Worm (Caenorhabditis elegans) whole organism, L1 larva: ENCODE measurements around the gene srb-17.
A peak's percentile ranks its signal among the peaks of the same experiment; 100 is the strongest.

Experiments
- C04F5.9 ChIP-seq: sonication (generic microtip); optimal IDR thresholded peaks from 2 replicates; lab custom pipeline; 2016; ENCODE audit warnings: missing genetic modification characterization, missing compliant biosample characterization
- Y116A8C.19 ChIP-seq: sonication (generic microtip); optimal IDR thresholded peaks from 2 replicates; lab custom pipeline; 2016; ENCODE audit warnings: missing compliant biosample characterization, missing genetic modification characterization, borderline replicate concordance
- aha-1 ChIP-seq: fragments of 150-350 bp; optimal IDR thresholded peaks from 2 replicates; lab custom pipeline; 2014; ENCODE audit warnings: missing biosample characterization, missing genetic modification characterization
- alr-1 ChIP-seq: fragments of 200-800 bp; sonication (Bioruptor generic); optimal IDR thresholded peaks from 2 replicates; lab custom pipeline; 2018; ENCODE audit warnings: borderline replicate concordance, mild to moderate bottlenecking, missing genetic modification characterization, missing compliant biosample characterization
- ama-1 ChIP-seq: fragments of 150-350 bp; optimal IDR thresholded peaks from 2 replicates; lab custom pipeline; 2014
- blmp-1 ChIP-seq: fragments of 150-350 bp; optimal IDR thresholded peaks from 2 replicates; lab custom pipeline; 2014; ENCODE audit warnings: missing biosample characterization, missing genetic modification characterization
- ceh-82 ChIP-seq, 3 experiments: fragments of 150-350 bp in 1 of 3; sonication (generic microtip) in 2 of 3; optimal IDR thresholded peaks; 2 replicates each; lab custom pipeline; 2014 to 2017; ENCODE audit warnings: missing biosample characterization in 3 of 3, missing genetic modification characterization in 3 of 3
- ceh-90 ChIP-seq: sonication (generic microtip); optimal IDR thresholded peaks from 2 replicates; lab custom pipeline; 2016; ENCODE audit warnings: missing genetic modification characterization, missing compliant biosample characterization
- ces-1 ChIP-seq: fragments of 150-350 bp; optimal IDR thresholded peaks from 2 replicates; lab custom pipeline; 2014; ENCODE audit warnings: missing biosample characterization, missing genetic modification reagents, missing genetic modification characterization
- dpl-1 ChIP-seq, 3 experiments: fragments of 150-350 bp in 2 of 3; sonication (generic microtip) in 1 of 3; optimal IDR thresholded peaks; 2 replicates each; lab custom pipeline; 2014 to 2017; ENCODE audit warnings: missing biosample characterization in 3 of 3, missing genetic modification characterization in 3 of 3, missing genetic modification reagents in 3 of 3
- dsc-1 ChIP-seq: sonication (generic microtip); optimal IDR thresholded peaks from 2 replicates; lab custom pipeline; 2016; ENCODE audit warnings: mild to moderate bottlenecking, missing genetic modification characterization, missing compliant biosample characterization
- efl-1 ChIP-seq, 4 experiments: fragments of 150-350 bp; optimal IDR thresholded peaks in 3 of 4; peaks in 1 of 4; 1 replicate in 1 of 4; 2 replicates in 3 of 4; lab custom pipeline; 2014; ENCODE audit warnings: missing biosample characterization in 2 of 4, missing genetic modification characterization in 2 of 4, missing genetic modification reagents in 2 of 4
- egl-13 ChIP-seq: sonication (generic microtip); optimal IDR thresholded peaks from 2 replicates; lab custom pipeline; 2016; ENCODE audit warnings: missing genotype, missing genetic modification reagents, missing genetic modification characterization, missing compliant biosample characterization
- egl-27 ChIP-seq, 2 experiments: fragments of 150-350 bp in 1 of 2; sonication (generic microtip); optimal IDR thresholded peaks; 3 replicates each; lab custom pipeline; 2017 to 2018; ENCODE audit warnings: missing biosample characterization in 2 of 2, missing genetic modification characterization in 2 of 2, missing genetic modification reagents in 2 of 2
- elt-3 ChIP-seq, 6 experiments: fragments of 150-350 bp in 1 of 6; sonication (generic microtip); optimal IDR thresholded peaks; 2 replicates each; lab custom pipeline; 2017 to 2018; ENCODE audit warnings: missing biosample characterization in 6 of 6, missing genetic modification characterization in 6 of 6, inconsistent platforms in 1 of 6
- ets-5 ChIP-seq: fragments of 200-800 bp; sonication (Bioruptor generic); IDR thresholded peaks from 2 replicates; pipeline ENCODE4 v1.3.6; 2022; ENCODE audit warnings: missing genetic modification characterization, missing compliant biosample characterization
- fkh-4 ChIP-seq: sonication (generic microtip); optimal IDR thresholded peaks from 2 replicates; lab custom pipeline; 2016; ENCODE audit warnings: missing compliant biosample characterization, missing genetic modification characterization, borderline replicate concordance
- irx-1 ChIP-seq: sonication (generic microtip); optimal IDR thresholded peaks from 2 replicates; lab custom pipeline; 2016; ENCODE audit warnings: missing genetic modification characterization, missing compliant biosample characterization
- isw-1 ChIP-seq: fragments of 200-800 bp; sonication (Bioruptor generic); IDR thresholded peaks from 2 replicates; pipeline ENCODE4 v1.3.6; 2022; ENCODE audit warnings: missing genetic modification characterization, missing compliant biosample characterization
- lin-14 ChIP-seq: fragments of 200-800 bp; sonication (Bioruptor generic); optimal IDR thresholded peaks from 2 replicates; lab custom pipeline; 2018; ENCODE audit warnings: mild to moderate bottlenecking, missing genetic modification characterization, moderate library complexity, missing compliant biosample characterization
- mab-9 ChIP-seq: fragments of 200-800 bp; sonication (Bioruptor generic); IDR thresholded peaks from 2 replicates; pipeline ENCODE4 v1.3.6; 2022; ENCODE audit warnings: missing genetic modification reagents, missing genetic modification characterization, missing compliant biosample characterization
- mdl-1 ChIP-seq, 2 experiments: fragments of 150-350 bp; optimal IDR thresholded peaks; 2 replicates each; lab custom pipeline; 2014 to 2017; ENCODE audit warnings: missing biosample characterization in 2 of 2, missing genetic modification characterization in 2 of 2, inconsistent platforms in 1 of 2
- mef-2 ChIP-seq: fragments of 150-350 bp; optimal IDR thresholded peaks from 2 replicates; lab custom pipeline; 2014; ENCODE audit warnings: missing biosample characterization, missing genetic modification characterization
- mep-1 ChIP-seq: fragments of 150-350 bp; optimal IDR thresholded peaks from 2 replicates; lab custom pipeline; 2014; ENCODE audit warnings: missing biosample characterization, missing genetic modification characterization
- nhr-12 ChIP-seq: sonication (generic microtip); optimal IDR thresholded peaks from 2 replicates; lab custom pipeline; 2017; ENCODE audit warnings: missing biosample characterization, missing genetic modification characterization
- nhr-19 ChIP-seq: fragments of 200-800 bp; sonication (Bioruptor generic); conservative IDR thresholded peaks from 2 replicates; pipeline ENCODE4 v1.3.6; 2022; ENCODE audit warnings: missing genetic modification characterization, missing compliant biosample characterization
- nhr-20 ChIP-seq: sonication (generic microtip); optimal IDR thresholded peaks from 2 replicates; lab custom pipeline; 2016; ENCODE audit warnings: mild to moderate bottlenecking, missing genetic modification characterization, missing compliant biosample characterization
- nhr-71 ChIP-seq: sonication (generic microtip); optimal IDR thresholded peaks from 2 replicates; lab custom pipeline; 2016; ENCODE audit warnings: mild to moderate bottlenecking, missing genetic modification characterization, moderate library complexity, missing compliant biosample characterization
- nhr-85 ChIP-seq: sonication (generic microtip); peaks from one replicate; lab custom pipeline; 2016; ENCODE audit warnings: missing genetic modification characterization, inconsistent platforms, missing compliant biosample characterization
- nhr-90 ChIP-seq: sonication (generic microtip); optimal IDR thresholded peaks from 2 replicates; lab custom pipeline; 2016; ENCODE audit warnings: mild to moderate bottlenecking, missing genetic modification characterization, missing compliant biosample characterization; ENCODE audit not compliant: poor library complexity
- rnt-1 ChIP-seq: sonication (generic microtip); optimal IDR thresholded peaks from 2 replicates; lab custom pipeline; 2016; ENCODE audit warnings: mild to moderate bottlenecking, missing genetic modification characterization, moderate library complexity, missing compliant biosample characterization
- skn-1 ChIP-seq: fragments of 150-350 bp; optimal IDR thresholded peaks from 2 replicates; lab custom pipeline; 2014; ENCODE audit warnings: missing biosample characterization, missing genetic modification characterization
- snpc-4 ChIP-seq: fragments of 150-350 bp; optimal IDR thresholded peaks from 2 replicates; lab custom pipeline; 2014; ENCODE audit warnings: missing biosample characterization, missing genetic modification characterization
- snu-23 ChIP-seq: sonication (generic microtip); optimal IDR thresholded peaks from 2 replicates; lab custom pipeline; 2016; ENCODE audit warnings: missing genetic modification characterization, missing compliant biosample characterization
- swsn-7 ChIP-seq: sonication (generic microtip); optimal IDR thresholded peaks from 2 replicates; lab custom pipeline; 2016; ENCODE audit warnings: missing genetic modification characterization, missing compliant biosample characterization
- unc-130 ChIP-seq: fragments of 150-350 bp; optimal IDR thresholded peaks from 2 replicates; lab custom pipeline; 2017; ENCODE audit warnings: missing biosample characterization, missing genetic modification characterization, inconsistent platforms
- xbp-1 ChIP-seq: sonication (generic microtip); optimal IDR thresholded peaks from 2 replicates; lab custom pipeline; 2016; ENCODE audit warnings: missing genetic modification characterization, missing compliant biosample characterization
- zag-1 ChIP-seq: fragments of 150-350 bp; optimal IDR thresholded peaks from 2 replicates; lab custom pipeline; 2014; ENCODE audit warnings: missing biosample characterization, missing genetic modification characterization

srb-17 gene

DNA sequence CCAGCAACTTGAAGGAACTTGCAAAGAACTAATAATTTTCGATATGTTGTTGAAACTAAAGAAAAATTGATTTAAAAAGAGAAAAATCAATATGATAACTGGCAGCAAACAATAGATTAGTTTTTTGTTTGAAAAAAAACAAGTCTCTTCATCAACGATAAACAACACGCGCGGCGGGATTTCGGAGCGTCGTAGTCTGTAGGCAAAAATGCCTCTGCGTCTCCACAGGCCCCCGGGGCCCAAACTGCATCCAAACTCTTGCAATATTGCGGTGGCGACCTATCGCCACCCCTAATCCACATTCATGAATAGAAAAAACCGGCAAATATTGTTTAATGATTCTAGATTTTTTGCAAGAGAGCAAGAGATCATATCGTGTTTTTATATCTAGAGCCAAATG is 31.9 kb downstream of the srb-17 start (continued):
- peak; percentile 1 for TF ChIP-seq swsn-7
- TF ChIP-seq egl-27 (tag; optimal IDR thresholded peaks at IDR 0.05; lab: Kevin White, UChicago): no peak
- no peak for TF ChIP-seq ets-5 (GFP tag; lab: Robert Waterston, UW)
- TF ChIP-seq irx-1 (tag; lab: Kevin White, UChicago): no peak
- TF ChIP-seq xbp-1 (tag; lab: Kevin White, UChicago): peak; percentile 4
- TF ChIP-seq mdl-1 (tag; optimal IDR thresholded peaks at IDR 0.05; lab: Kevin White, UChicago): no peak
- TF ChIP-seq fkh-4: no peak
- peak; percentile 50 for TF ChIP-seq snu-23
- TF ChIP-seq egl-13 (tag; lab: Kevin White, UChicago): no peak
- peak in 1 of 3 experiments; percentile 5 for TF ChIP-seq ceh-82 (tag; optimal IDR thresholded peaks at IDR 0.05; lab: Kevin White, UChicago)
- no peak for TF ChIP-seq C04F5.9
- TF ChIP-seq snpc-4 (tag; lab: Kevin White, UChicago): no peak
- no peak for TF ChIP-seq ceh-90 (tag; lab: Kevin White, UChicago)
- TF ChIP-seq skn-1 (tag; lab: Kevin White, UChicago): peak; percentile 5
- peak; percentile 34 for TF ChIP-seq mep-1 (tag; lab: Kevin White, UChicago)

DNA sequence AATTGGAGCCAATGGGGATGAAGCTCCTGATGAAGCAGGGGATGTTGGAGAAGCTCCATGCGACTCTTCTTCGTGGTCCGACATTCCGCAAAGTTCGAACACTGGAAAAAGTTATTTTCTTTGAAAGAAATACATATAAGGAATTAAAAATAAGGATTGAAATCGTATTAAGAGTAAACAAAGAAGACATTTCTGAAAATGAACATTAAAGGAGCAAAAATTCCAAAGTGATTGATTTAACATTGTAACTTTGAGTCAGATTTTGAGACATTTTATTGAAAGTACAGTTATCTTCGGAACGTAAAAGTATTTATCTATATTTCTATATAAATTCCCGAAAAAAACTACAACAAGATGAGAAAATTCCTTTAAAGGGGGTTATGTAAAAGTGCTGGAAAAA is 32.5 kb downstream of the srb-17 start, which contains the start of gene F13B12.1:
F13B12.1 (minus strand) TSS at position 101 of the 400 bp plus-strand sequence.
- no peak for TF ChIP-seq mef-2
- no peak for TF ChIP-seq alr-1 (tag; lab: Kevin White, UChicago)
- no peak for TF ChIP-seq ces-1 (GFP tag; lab: Kevin White, UChicago)
- TF ChIP-seq lin-14 (GFP tag; lab: Kevin White, UChicago): no peak
- no peak for TF ChIP-seq efl-1 (optimal IDR thresholded peaks at IDR 0.05; lab: Kevin White, UChicago)
- no peak for TF ChIP-seq efl-1 (GFP tag; optimal IDR thresholded peaks at IDR 0.05 in 1 of 2; lab: Kevin White, UChicago)
- TF ChIP-seq unc-130 (tag; lab: Kevin White, UChicago): no peak
- TF ChIP-seq egl-27 (tag; optimal IDR thresholded peaks at IDR 0.05; lab: Kevin White, UChicago): no peak
- TF ChIP-seq nhr-90: no peak
- no peak for TF ChIP-seq isw-1 (GFP tag; lab: Robert Waterston, UW)
- no peak for TF ChIP-seq snpc-4 (tag; lab: Kevin White, UChicago)
- TF ChIP-seq dsc-1 (tag; lab: Kevin White, UChicago): no peak
- no peak for TF ChIP-seq nhr-19 (GFP tag; lab: Robert Waterston, UW)
- TF ChIP-seq zag-1 (tag; lab: Kevin White, UChicago): no peak
- TF ChIP-seq C04F5.9: no peak
- no peak for TF ChIP-seq snu-23
- no peak for TF ChIP-seq Y116A8C.19 (tag; lab: Kevin White, UChicago)

DNA sequence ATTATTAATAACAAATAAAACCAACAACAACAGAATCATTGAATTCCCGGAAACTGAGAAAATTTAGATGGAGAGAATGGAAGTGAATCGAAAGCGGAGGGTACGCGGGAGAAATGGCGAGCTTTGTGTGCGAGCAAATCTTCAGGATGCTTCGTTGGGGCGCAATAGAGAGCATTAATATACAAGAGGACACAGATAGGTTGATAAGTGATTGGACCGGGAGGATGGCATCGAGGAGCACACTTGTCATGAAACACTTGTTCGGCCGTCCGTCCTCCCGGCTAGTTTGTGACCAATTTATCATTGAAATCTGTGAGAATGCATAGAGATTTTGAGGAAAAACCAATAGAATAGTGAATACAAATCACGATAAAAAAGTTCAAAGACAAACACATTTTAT is 34.8 kb downstream of the srb-17 start:
- TF ChIP-seq egl-27 (tag; optimal IDR thresholded peaks at IDR 0.05; lab: Kevin White, UChicago): no peak
- TF ChIP-seq lin-14 (GFP tag; lab: Kevin White, UChicago): peak; percentile 58
- peak; percentile 3 for TF ChIP-seq nhr-71
- no peak for TF ChIP-seq ama-1 (lab: Kevin White, UChicago)
- peak; percentile 39 for TF ChIP-seq rnt-1 (tag; lab: Kevin White, UChicago)

DNA sequence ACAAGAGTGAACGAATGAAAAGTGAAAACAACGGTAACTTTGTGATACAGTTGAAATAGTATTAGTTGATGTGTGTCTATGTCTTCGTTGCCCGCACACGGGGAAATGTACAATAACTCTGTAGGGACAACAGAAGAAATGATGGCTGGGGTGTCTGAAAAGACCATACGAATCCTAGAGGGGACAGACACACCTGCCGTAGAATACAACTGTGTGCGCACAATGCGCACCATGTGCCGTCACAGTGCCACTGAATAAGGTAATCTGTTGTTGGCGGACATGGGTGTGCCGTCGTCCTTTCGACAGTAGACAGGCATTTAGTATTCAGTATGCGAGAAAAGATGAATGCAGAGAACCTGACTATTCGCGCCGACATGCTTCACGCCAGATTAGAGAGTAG is 35.8 kb downstream of the srb-17 start:
- TF ChIP-seq elt-3 (tag; optimal IDR thresholded peaks at IDR 0.05; lab: Kevin White, UChicago): no peak
- TF ChIP-seq dpl-1 (GFP tag; optimal IDR thresholded peaks at IDR 0.05; lab: Kevin White, UChicago): no peak
- peak; percentile 15 for TF ChIP-seq rnt-1 (tag; lab: Kevin White, UChicago)
- no peak for TF ChIP-seq nhr-12 (tag; lab: Kevin White, UChicago)
- peak; percentile 28 for TF ChIP-seq snu-23
- no peak for TF ChIP-seq aha-1 (tag; lab: Kevin White, UChicago)
- TF ChIP-seq unc-130 (tag; lab: Kevin White, UChicago): no peak
- TF ChIP-seq mab-9 (GFP tag; lab: Robert Waterston, UW): no peak
- peak; percentile 61 for TF ChIP-seq blmp-1 (tag; lab: Kevin White, UChicago)
- no peak for TF ChIP-seq nhr-20 (tag; lab: Kevin White, UChicago)
- peak; percentile 51 for TF ChIP-seq lin-14 (GFP tag; lab: Kevin White, UChicago)
- TF ChIP-seq Y116A8C.19 (tag; lab: Kevin White, UChicago): no peak
- TF ChIP-seq nhr-85 (tag; lab: Kevin White, UChicago): peak; percentile 36
